Worm (Caenorhabditis elegans): ENCODE measurements around the gene M03F4.6.

The M03F4.6 gene

DNA sequence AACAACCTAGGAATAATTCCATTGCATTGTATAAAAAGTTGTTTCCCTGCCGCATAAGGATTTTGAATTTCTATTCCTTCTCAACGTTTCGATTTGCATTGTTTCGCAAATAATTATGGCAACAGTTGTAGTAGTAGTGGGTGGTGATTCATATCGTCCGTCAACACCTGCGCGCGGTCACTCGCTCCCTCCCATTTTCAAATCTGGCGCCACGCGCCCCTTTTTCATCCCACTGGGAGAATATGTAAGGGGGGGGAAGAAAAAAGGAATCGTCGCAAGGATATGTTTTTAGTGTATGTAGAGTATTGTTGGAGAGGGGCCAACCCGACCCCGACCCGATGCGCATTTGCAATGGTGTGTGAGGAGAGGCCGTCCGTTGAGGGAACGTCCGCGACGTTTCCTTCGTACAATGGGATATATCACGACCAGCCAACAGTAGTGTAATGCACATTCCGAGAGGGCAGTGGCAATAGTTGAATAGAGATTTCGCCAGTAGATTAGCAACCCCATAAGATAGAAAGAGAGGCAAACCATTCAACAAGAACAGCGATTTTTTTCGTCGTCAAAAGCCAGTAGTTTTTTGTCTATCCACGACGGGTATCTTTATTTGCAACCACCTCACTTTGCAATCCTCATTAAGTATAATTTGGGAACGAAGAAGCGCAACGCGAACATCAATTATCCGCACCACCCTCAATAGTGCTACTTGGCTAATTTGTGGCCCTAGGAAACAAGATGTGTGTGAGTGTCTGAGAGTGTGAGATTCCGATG lies 8.0 kb downstream of the M03F4.6 start:
- TF ChIP-seq rnt-1 (tag; optimal IDR thresholded peaks at IDR 0.05) (no peak), ceh-9 (tag; optimal IDR thresholded peaks at IDR 0.05) (peak; percentile 9), nhr-232 (tag; optimal IDR thresholded peaks at IDR 0.05) (no peak), tbx-2 (tag; optimal IDR thresholded peaks at IDR 0.05) (peak; percentile 27), K02D7.2 (tag; optimal IDR thresholded peaks at IDR 0.05) (peak; percentile 47), ceh-19 (GFP tag; optimal IDR thresholded peaks at IDR 0.05) (peak; percentile 47), sox-2 (GFP tag; IDR thresholded peaks at IDR 0.05) (peak; percentile 11; the same call in 1 of the 2 replicates), hlh-13 (GFP tag; optimal IDR thresholded peaks at IDR 0.05) (peak; percentile 28), pros-1 (tag; optimal IDR thresholded peaks at IDR 0.05) (no peak), unc-55 (GFP tag; optimal IDR thresholded peaks at IDR 0.05) (no peak), ahr-1 (tag; optimal IDR thresholded peaks at IDR 0.05) (no peak), pqm-1 (tag; optimal IDR thresholded peaks at IDR 0.05) (no peak), ceh-2 (tag; optimal IDR thresholded peaks at IDR 0.05) (no peak), fkh-10 (GFP tag; optimal IDR thresholded peaks at IDR 0.05) (no peak), ama-1 (optimal IDR thresholded peaks at IDR 0.05) (peak; percentile 3), sdc-2 (tag; optimal IDR thresholded peaks at IDR 0.05) (no peak), ceh-31 (tag; optimal IDR thresholded peaks at IDR 0.05) (peak; percentile 15), sox-4 (tag; optimal IDR thresholded peaks at IDR 0.05) (peak; percentile 22)

ce11 chrX:4960422-4960821 lies 8.7 kb downstream of the M03F4.6 start, which contains the start of gene act-4:
act-4 (plus strand) TSS chrX:4960621.
- TF ChIP-seq F13H6.1 (tag; optimal IDR thresholded peaks at IDR 0.05) (peak; percentile 15), nfya-1 (tag; optimal IDR thresholded peaks at IDR 0.05) (peak; percentile 100), C08G9.2 (tag; optimal IDR thresholded peaks at IDR 0.05) (peak; percentile 49), ceh-31 (tag; optimal IDR thresholded peaks at IDR 0.05) (peak; percentile 46), hlh-30 (tag; optimal IDR thresholded peaks at IDR 0.05; ENCODE audit: insufficient read depth) (peak; percentile 43), hlh-8 (tag; optimal IDR thresholded peaks at IDR 0.05) (peak; percentile 3), npax-4 (tag; optimal IDR thresholded peaks at IDR 0.05) (no peak), sdc-2 (tag; optimal IDR thresholded peaks at IDR 0.05) (peak; percentile 42), ceh-2 (tag; optimal IDR thresholded peaks at IDR 0.05) (peak; percentile 2), ref-2 (tag; optimal IDR thresholded peaks at IDR 0.05) (peak; percentile 39), Y22D7AL.16 (tag; optimal IDR thresholded peaks at IDR 0.05) (no peak), ceh-30 (tag; optimal IDR thresholded peaks at IDR 0.05) (no peak), unc-3 (GFP tag; conservative IDR thresholded peaks at IDR 0.05) (no peak), unc-3 (tag; optimal IDR thresholded peaks at IDR 0.05) (no peak), tbx-2 (tag; optimal IDR thresholded peaks at IDR 0.05) (peak; percentile 45), unc-42 (tag; optimal IDR thresholded peaks at IDR 0.05) (peak; percentile 13), ceh-45 (GFP tag; IDR thresholded peaks at IDR 0.05) (no peak), ceh-14 (tag; optimal IDR thresholded peaks at IDR 0.05) (peak; percentile 11), ceh-34 (tag; optimal IDR thresholded peaks at IDR 0.05) (peak; percentile 56), pat-9 (tag; optimal IDR thresholded peaks at IDR 0.05) (no peak), ceh-48 (tag; optimal IDR thresholded peaks at IDR 0.05) (peak; percentile 9), ceh-19 (GFP tag; optimal IDR thresholded peaks at IDR 0.05) (no peak), syd-9 (tag; optimal IDR thresholded peaks at IDR 0.05) (peak; percentile 28), dmd-4 (tag; optimal IDR thresholded peaks at IDR 0.05; ENCODE audit: borderline replicate concordance) (no peak), pha-4 (tag; optimal IDR thresholded peaks at IDR 0.05) (no peak), ets-4 (tag; optimal IDR thresholded peaks at IDR 0.05) (no peak), fkh-10 (GFP tag; optimal IDR thresholded peaks at IDR 0.05) (no peak), che-1 (tag; optimal IDR thresholded peaks at IDR 0.05) (no peak), elt-4 (tag; optimal IDR thresholded peaks at IDR 0.05) (peak; percentile 13), ama-1 (optimal IDR thresholded peaks at IDR 0.05) (peak; percentile 18), elt-2 (tag; optimal IDR thresholded peaks at IDR 0.05) (no peak), ceh-18 (tag; optimal IDR thresholded peaks at IDR 0.05) (peak; percentile 49), rnt-1 (tag; optimal IDR thresholded peaks at IDR 0.05) (peak; percentile 29), pax-1 (tag; optimal IDR thresholded peaks at IDR 0.05) (no peak)
